Worm (Caenorhabditis elegans) whole organism, early embryonic: Measurements from ENCODE around the gene unc-6.

Experiments used
- B0310.2 ChIP-seq: sonication (generic microtip); optimal IDR thresholded peaks from 2 replicates; lab custom pipeline; 2016; ENCODE audit warnings: mild to moderate bottlenecking, missing genetic modification characterization, missing compliant biosample characterization
- F13C5.2 ChIP-seq: sonication (generic microtip); optimal IDR thresholded peaks from 2 replicates; lab custom pipeline; 2017; ENCODE audit warnings: mild to moderate bottlenecking, missing genetic modification characterization, inconsistent platforms, missing compliant biosample characterization
- ama-1 ChIP-seq: fragments of 150-350 bp; optimal IDR thresholded peaks from 2 replicates; lab custom pipeline; 2014
- ceh-13 ChIP-seq: fragments of 200-800 bp; sonication (Bioruptor generic); optimal IDR thresholded peaks from 2 replicates; lab custom pipeline; 2018; ENCODE audit warnings: mild to moderate bottlenecking, missing genetic modification characterization, missing compliant biosample characterization
- ets-7 ChIP-seq: sonication (generic microtip); optimal IDR thresholded peaks from 2 replicates; lab custom pipeline; 2016; ENCODE audit warnings: missing genotype, missing genetic modification characterization, missing compliant biosample characterization
- flt-1 ChIP-seq: fragments of 200-800 bp; sonication (Bioruptor generic); IDR thresholded peaks from 2 replicates; pipeline ENCODE4 v1.3.6; 2022; ENCODE audit warnings: missing genetic modification characterization, missing compliant biosample characterization
- pes-1 ChIP-seq: fragments of 200-800 bp; sonication (Bioruptor generic); IDR thresholded peaks from 2 replicates; pipeline ENCODE4 v1.3.6; 2022; ENCODE audit warnings: missing genetic modification reagents, missing genetic modification characterization, missing compliant biosample characterization
- scrt-1 ChIP-seq: fragments of 200-800 bp; sonication (Bioruptor generic); IDR thresholded peaks from 2 replicates; pipeline ENCODE4 v1.3.6; 2022; ENCODE audit warnings: missing genetic modification characterization, missing compliant biosample characterization
- sea-1 ChIP-seq: fragments of 200-800 bp; sonication (Bioruptor generic); conservative IDR thresholded peaks from 2 replicates; pipeline ENCODE4 v1.3.6; 2022; ENCODE audit warnings: missing genetic modification characterization, missing compliant biosample characterization
- tbx-37 ChIP-seq: fragments of 200-800 bp; sonication (Bioruptor generic); conservative IDR thresholded peaks from 2 replicates; pipeline ENCODE4 v1.3.6; 2022; ENCODE audit warnings: missing genetic modification reagents, missing genetic modification characterization, missing compliant biosample characterization
- tra-4 ChIP-seq: sonication (generic microtip); optimal IDR thresholded peaks from 2 replicates; lab custom pipeline; 2017; ENCODE audit warnings: missing genetic modification characterization, missing compliant biosample characterization

DNA sequence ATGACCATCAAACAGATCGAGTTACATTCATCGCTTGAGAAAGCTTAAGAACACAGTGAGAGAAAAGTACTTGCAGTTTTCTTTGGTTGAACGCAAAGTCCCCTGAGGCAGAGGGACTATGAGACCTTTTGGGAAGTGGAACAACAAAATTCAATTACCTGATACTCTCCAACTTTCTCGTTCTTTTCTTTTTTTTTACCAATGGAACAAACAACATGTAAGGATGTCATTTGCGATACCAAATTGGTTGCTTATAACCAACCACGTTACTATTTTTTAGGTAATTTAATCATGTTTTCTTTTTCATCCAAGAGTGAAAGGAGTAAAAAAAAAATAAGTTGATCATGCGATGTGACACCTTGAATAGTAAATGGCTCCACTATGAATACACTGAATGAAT is 32.7 kb upstream of the unc-6 start:
- no peak for TF ChIP-seq tra-4 (tag; lab: Kevin White, UChicago)
- no peak for TF ChIP-seq B0310.2
- no peak for TF ChIP-seq scrt-1 (GFP tag; lab: Robert Waterston, UW)
- no peak for TF ChIP-seq F13C5.2 (tag; lab: Kevin White, UChicago)
- no peak for TF ChIP-seq ets-7
- TF ChIP-seq sea-1 = no peak
- no peak for TF ChIP-seq tbx-37
- TF ChIP-seq ama-1 (lab: Kevin White, UChicago) = no peak
- TF ChIP-seq flt-1 (GFP tag; lab: Robert Waterston, UW) = no peak
- no peak for TF ChIP-seq pes-1
- no peak for TF ChIP-seq ceh-13 (GFP tag; lab: Kevin White, UChicago)
